Fruit fly (Drosophila melanogaster): Measurements from ENCODE around the gene veli.

DNA sequence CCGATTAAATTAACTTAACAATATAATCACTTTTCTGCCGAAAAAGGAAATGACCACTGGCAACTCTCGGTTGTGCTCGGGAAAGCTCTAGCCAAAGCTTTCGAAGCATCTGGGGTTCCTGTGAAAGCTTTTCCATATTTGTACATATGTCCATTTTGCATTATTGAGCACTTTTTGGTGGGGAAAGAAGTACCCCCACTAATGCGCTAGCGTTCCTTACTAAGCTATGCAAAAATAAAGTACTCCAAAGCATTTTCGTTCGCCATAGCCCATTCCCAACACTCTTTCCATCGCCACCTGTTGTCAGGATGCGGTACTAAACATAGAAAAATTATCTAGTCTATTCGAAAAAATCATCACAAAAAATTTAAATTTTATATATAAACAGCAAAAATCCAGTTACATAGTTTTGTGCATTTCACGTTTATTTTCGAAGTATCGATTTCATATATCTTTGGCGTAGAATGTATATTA lies 47.1 kb upstream of the veli start, which contains the start of gene Nepl16:
- TF ChIP-seq Sin3A (optimal IDR thresholded peaks at IDR 0.05): no peak
- no peak for TF ChIP-seq Myc (optimal IDR thresholded peaks at IDR 0.05)
- peak; percentile 80 for TF ChIP-seq h (optimal IDR thresholded peaks at IDR 0.05)
- TF ChIP-seq insv (optimal IDR thresholded peaks at IDR 0.05): no peak

Data from Kc167 (cell line).